Worm (Caenorhabditis elegans) whole organism, late embryonic: ENCODE measurements around the gene spp-27.

Experiments
- C08G9.2 ChIP-seq: sonication (generic microtip); optimal IDR thresholded peaks from 2 replicates; lab custom pipeline; 2016; ENCODE audit warnings: mild to moderate bottlenecking, missing genetic modification characterization, moderate library complexity, missing compliant biosample characterization
- C38D4.7 ChIP-seq: fragments of 200-800 bp; sonication (Bioruptor generic); optimal IDR thresholded peaks from 2 replicates; lab custom pipeline; 2018; ENCODE audit warnings: mild to moderate bottlenecking, missing genetic modification characterization, moderate library complexity, missing compliant biosample characterization
- F13H6.1 ChIP-seq: sonication (generic microtip); optimal IDR thresholded peaks from 2 replicates; lab custom pipeline; 2016; ENCODE audit warnings: missing genetic modification characterization, missing compliant biosample characterization
- ama-1 ChIP-seq: fragments of 150-350 bp; optimal IDR thresholded peaks from 2 replicates; lab custom pipeline; 2014
- ceh-24 ChIP-seq: sonication (generic microtip); optimal IDR thresholded peaks from 2 replicates; lab custom pipeline; 2016; ENCODE audit warnings: mild to moderate bottlenecking, missing genetic modification characterization, missing compliant biosample characterization
- ceh-9 ChIP-seq: sonication (generic microtip); optimal IDR thresholded peaks from 2 replicates; lab custom pipeline; 2016; ENCODE audit warnings: mild to moderate bottlenecking, missing genetic modification characterization, inconsistent platforms, missing compliant biosample characterization
- fkh-10 ChIP-seq: fragments of 150-350 bp; optimal IDR thresholded peaks from 2 replicates; lab custom pipeline; 2014; ENCODE audit warnings: missing biosample characterization, missing genetic modification reagents, missing genetic modification characterization
- hlh-8 ChIP-seq: sonication (generic microtip); optimal IDR thresholded peaks from 2 replicates; lab custom pipeline; 2016; ENCODE audit warnings: missing genotype, missing genetic modification characterization, missing compliant biosample characterization
- pha-4 ChIP-seq: fragments of 150-350 bp; optimal IDR thresholded peaks from 2 replicates; lab custom pipeline; 2018; ENCODE audit warnings: missing biosample characterization, missing genetic modification reagents, missing genetic modification characterization
- ref-2 ChIP-seq: sonication (generic microtip); optimal IDR thresholded peaks from 2 replicates; lab custom pipeline; 2016; ENCODE audit warnings: missing genetic modification characterization, missing compliant biosample characterization
- sdc-2 ChIP-seq: sonication (generic microtip); optimal IDR thresholded peaks from 2 replicates; lab custom pipeline; 2016; ENCODE audit warnings: missing genotype, missing genetic modification characterization, missing compliant biosample characterization
- unc-55 ChIP-seq: sonication (generic microtip); optimal IDR thresholded peaks from 2 replicates; lab custom pipeline; 2017; ENCODE audit warnings: missing biosample characterization, missing genetic modification reagents, missing genetic modification characterization

DNA sequence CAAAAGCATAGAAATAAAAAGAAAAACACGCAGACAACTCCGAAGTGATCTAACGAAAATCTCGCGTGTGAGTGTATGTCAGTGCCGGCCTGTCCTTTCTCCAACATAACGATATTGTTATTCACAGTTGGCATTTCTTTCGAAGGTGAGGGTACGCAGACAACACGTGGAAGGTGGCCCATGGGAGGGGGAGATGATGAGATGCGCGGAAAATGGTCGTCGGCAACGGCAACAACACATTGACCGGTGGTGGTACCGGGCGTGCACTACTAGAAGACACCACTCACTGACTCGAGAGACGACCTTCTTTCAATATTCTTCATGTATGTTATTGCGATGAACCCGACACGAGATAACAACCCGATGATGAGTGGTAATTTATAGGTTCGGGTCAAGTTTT is 11.9 kb downstream of the spp-27 start:
- peak; percentile 61 for TF ChIP-seq ref-2 (tag; lab: Kevin White, UChicago)
- TF ChIP-seq pha-4 = no peak
- TF ChIP-seq C08G9.2 (tag; lab: Kevin White, UChicago) = no peak
- TF ChIP-seq hlh-8 (tag; lab: Kevin White, UChicago) = no peak
- TF ChIP-seq F13H6.1 (tag; lab: Kevin White, UChicago) = no peak
- no peak for TF ChIP-seq sdc-2 (tag; lab: Kevin White, UChicago)
- TF ChIP-seq ceh-9 (tag; lab: Kevin White, UChicago) = no peak
- no peak for TF ChIP-seq C38D4.7 (GFP tag; lab: Kevin White, UChicago)
- TF ChIP-seq unc-55 = no peak
- no peak for TF ChIP-seq fkh-10 (GFP tag; lab: Kevin White, UChicago)
- TF ChIP-seq ceh-24 (tag; lab: Kevin White, UChicago) = no peak
- no peak for TF ChIP-seq ama-1 (lab: Kevin White, UChicago)
